Worm (Caenorhabditis elegans): ENCODE measurements around the gene F49F1.15.
"Not testable (repeated sequence)": the region's sequence is repeated elsewhere in the genome, so short reads cannot be mapped to it uniquely, and the experiment has no call there.

F49F1.15 gene

ce11 chrIV:4114526-4114925 is at the start of gene F49F1.15:
TSS of gene F49F1.15 (minus strand) at chrIV:4114626.
- TF ChIP-seq dmd-4 (tag; optimal IDR thresholded peaks at IDR 0.05) (no peak), fos-1 (tag; optimal IDR thresholded peaks at IDR 0.05) (no peak), Y55F3AM.14 (GFP tag; optimal IDR thresholded peaks at IDR 0.05) (no peak), ztf-1 (GFP tag; conservative IDR thresholded peaks at IDR 0.05) (no peak), nhr-237 (tag; optimal IDR thresholded peaks at IDR 0.05) (no peak), nhr-10 (tag; optimal IDR thresholded peaks at IDR 0.05) (no peak), sma-9 (GFP tag; optimal IDR thresholded peaks at IDR 0.05) (no peak), sma-9 (tag; optimal IDR thresholded peaks at IDR 0.05) (no peak), mab-5 (tag; optimal IDR thresholded peaks at IDR 0.05) (no peak), nhr-11 (tag; optimal IDR thresholded peaks at IDR 0.05) (no peak), unc-62 (GFP tag; optimal IDR thresholded peaks at IDR 0.05) (no peak), ztf-11 (tag; optimal IDR thresholded peaks at IDR 0.05) (no peak), zag-1 (tag; optimal IDR thresholded peaks at IDR 0.05) (no peak), ztf-4 (tag; optimal IDR thresholded peaks at IDR 0.05) (no peak), F13H6.1 (tag; optimal IDR thresholded peaks at IDR 0.05) (no peak), gmeb-1 (tag; optimal IDR thresholded peaks at IDR 0.05) (no peak), alr-1 (tag; optimal IDR thresholded peaks at IDR 0.05) (no peak)

ce11 chrIV:4162121-4162520 is 47.7 kb upstream of the F49F1.15 start, which contains the start of gene scrm-5:
TSS of gene scrm-5 (plus strand) at chrIV:4162421.
- TF ChIP-seq unc-55 (GFP tag; optimal IDR thresholded peaks at IDR 0.05): no peak
- no peak for TF ChIP-seq nhr-23 (tag; optimal IDR thresholded peaks at IDR 0.05)
- TF ChIP-seq mab-5 (tag; optimal IDR thresholded peaks at IDR 0.05): no peak
- no peak for TF ChIP-seq ztf-11 (tag; optimal IDR thresholded peaks at IDR 0.05)
- no peak for TF ChIP-seq lin-13 (GFP tag; optimal IDR thresholded peaks at IDR 0.05)
- TF ChIP-seq elt-1 (tag; optimal IDR thresholded peaks at IDR 0.05): no peak
- TF ChIP-seq alr-1 (tag; optimal IDR thresholded peaks at IDR 0.05): no peak
- TF ChIP-seq nhr-21 (tag; optimal IDR thresholded peaks at IDR 0.05): no peak
- TF ChIP-seq ztf-4 (tag; optimal IDR thresholded peaks at IDR 0.05): no peak
- no peak for TF ChIP-seq ceh-16 (tag; optimal IDR thresholded peaks at IDR 0.05)
- no peak for TF ChIP-seq sma-9 (GFP tag; optimal IDR thresholded peaks at IDR 0.05)
- no peak for TF ChIP-seq sma-9 (tag; optimal IDR thresholded peaks at IDR 0.05)
- no peak for TF ChIP-seq nhr-237 (tag; optimal IDR thresholded peaks at IDR 0.05)
- TF ChIP-seq R02D3.7 (tag; optimal IDR thresholded peaks at IDR 0.05): no peak

ce11 chrIV:4154641-4155040 is 40.2 kb upstream of the F49F1.15 start, which contains the start of gene K08D10.14:
TSS of gene K08D10.14 (plus strand) at chrIV:4154941.
- TF ChIP-seq lin-39 (tag; optimal IDR thresholded peaks at IDR 0.05): no peak
- no peak for TF ChIP-seq Y55F3AM.14 (GFP tag; optimal IDR thresholded peaks at IDR 0.05)
- no peak for TF ChIP-seq ceh-16 (tag; optimal IDR thresholded peaks at IDR 0.05)
- peak; percentile 0 for TF ChIP-seq fos-1 (tag; optimal IDR thresholded peaks at IDR 0.05)

ce11 chrIV:4152143-4152542 is 37.7 kb upstream of the F49F1.15 start, which contains the start of the genes K08D10.10 and R07C12.1:
TSS of gene K08D10.10 (plus strand) at chrIV:4152235.
TSS of gene R07C12.1 (plus strand) at chrIV:4152456.
- TF ChIP-seq lin-39 (tag; optimal IDR thresholded peaks at IDR 0.05): no peak
- TF ChIP-seq egl-27 (tag; optimal IDR thresholded peaks at IDR 0.05): no peak
- peak; percentile 69 for TF ChIP-seq fos-1 (tag; optimal IDR thresholded peaks at IDR 0.05)

ce11 chrIV:4150138-4150537 is 35.7 kb upstream of the F49F1.15 start:
- TF ChIP-seq fos-1 (tag; optimal IDR thresholded peaks at IDR 0.05): peak; percentile 9
- TF ChIP-seq ceh-82 (tag; optimal IDR thresholded peaks at IDR 0.05): no peak

DNA sequence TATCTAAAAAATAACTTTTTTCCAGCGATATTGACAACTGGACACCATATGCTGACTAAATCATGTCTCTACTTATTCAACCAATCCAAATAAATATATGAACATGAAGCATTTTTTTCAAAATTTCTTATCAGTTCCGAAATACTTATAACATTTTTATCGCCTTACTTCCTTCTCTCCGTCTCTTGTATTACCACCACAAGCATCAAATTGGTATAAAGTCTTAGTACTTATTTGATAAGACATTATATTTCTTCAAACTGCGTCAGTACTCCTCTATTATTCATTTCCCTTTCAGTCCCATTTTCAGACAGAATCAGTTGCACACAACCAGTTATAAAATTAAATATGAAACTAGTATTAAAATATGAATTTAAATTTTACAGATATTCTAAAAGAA is 33.5 kb upstream of the F49F1.15 start:
- no peak for TF ChIP-seq nhr-11 (tag; optimal IDR thresholded peaks at IDR 0.05)
- peak; percentile 91 for TF ChIP-seq fos-1 (tag; optimal IDR thresholded peaks at IDR 0.05)

- TF ChIP-seq nhr-77 (tag; optimal IDR thresholded peaks at IDR 0.05) (no peak), dmd-4 (tag; optimal IDR thresholded peaks at IDR 0.05) (no peak), ztf-1 (GFP tag; conservative IDR thresholded peaks at IDR 0.05) (no peak), alr-1 (tag; optimal IDR thresholded peaks at IDR 0.05) (no peak), nhr-11 (tag; optimal IDR thresholded peaks at IDR 0.05) (no peak)
Observed at ce11 chrIV:4144784-4145183, 30.4 kb upstream of the F49F1.15 start, which contains the start of gene R07C12.3. TSS of gene R07C12.3 (plus strand) at chrIV:4145084.

DNA sequence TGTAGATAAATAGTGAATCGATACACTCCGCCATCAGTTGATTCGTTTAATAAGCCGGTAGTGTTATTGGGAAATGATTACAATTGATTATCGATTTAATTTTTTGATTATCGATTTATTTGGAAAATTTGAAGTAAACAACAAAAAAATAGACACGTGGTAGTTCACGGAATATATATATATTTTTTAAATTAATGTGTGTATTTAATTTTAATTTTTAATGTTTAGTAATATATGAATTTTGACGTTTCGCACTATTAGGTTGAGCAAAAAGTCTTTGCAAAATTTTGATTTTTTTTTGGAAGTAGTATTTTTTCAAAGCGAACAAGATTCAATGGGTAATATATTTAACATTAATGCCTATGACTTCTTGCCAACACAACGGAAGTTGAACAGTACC is 28.6 kb upstream of the F49F1.15 start, which contains the start of gene F49F1.12:
TSS of gene F49F1.12 (minus strand) at position 101 of the 400 bp plus-strand sequence.
- TF ChIP-seq Y55F3AM.14 (GFP tag; optimal IDR thresholded peaks at IDR 0.05); fos-1 (tag; optimal IDR thresholded peaks at IDR 0.05); peb-1 (tag; optimal IDR thresholded peaks at IDR 0.05): not testable (repeated sequence)

Measured in whole organism, L2 larva.